Fruit fly (Drosophila melanogaster) whole organism, embryonic: ENCODE data around the gene CG6126.
A peak's percentile ranks its signal among the peaks of the same experiment; 100 is the strongest.

ENCODE experiments used
- Blimp-1 ChIP-seq: fragments of 200-800 bp; sonication (Bioruptor generic); optimal IDR thresholded peaks from 3 replicates; lab custom pipeline; 2018; ENCODE audit warnings: missing biosample characterization, missing genetic modification characterization, mild to moderate bottlenecking, moderate library complexity, missing genetic modification reagents
- CG10366 ChIP-seq: fragments of 200-800 bp; sonication (Bioruptor generic); IDR thresholded peaks from 2 replicates; pipeline ENCODE4 v1.3.6; 2022; ENCODE audit warnings: missing biosample characterization, missing genetic modification characterization
- CG10654 ChIP-seq: fragments of 200-800 bp; sonication (Bioruptor generic); optimal IDR thresholded peaks from 2 replicates; lab custom pipeline; 2016; ENCODE audit warnings: missing biosample characterization, missing genetic modification characterization
- CG18476 ChIP-seq: fragments of 200-800 bp; sonication (Bioruptor generic); optimal IDR thresholded peaks from 2 replicates; lab custom pipeline; 2016; ENCODE audit warnings: missing biosample characterization, mild to moderate bottlenecking, missing genetic modification characterization
- CG2678 ChIP-seq: fragments of 200-800 bp; sonication (Bioruptor generic); optimal IDR thresholded peaks from 3 replicates; lab custom pipeline; 2019; ENCODE audit warnings: missing biosample characterization, mild to moderate bottlenecking, missing genetic modification characterization, moderate library complexity
- CG2875 ChIP-seq: fragments of 200-800 bp; sonication (Bioruptor generic); optimal IDR thresholded peaks from 2 replicates; lab custom pipeline; 2017; ENCODE audit warnings: missing biosample characterization, mild to moderate bottlenecking, missing genetic modification characterization, missing genetic modification reagents
- CG3281 ChIP-seq: fragments of 200-800 bp; sonication (Bioruptor generic); optimal IDR thresholded peaks from 3 replicates; lab custom pipeline; 2017; ENCODE audit warnings: missing biosample characterization, mild to moderate bottlenecking, missing genetic modification characterization
- D ChIP-seq, 2 experiments: fragments of 200-800 bp in 1 of 2; fragments of >200 bp in 1 of 2; sonication (Bioruptor generic) in 1 of 2; optimal IDR thresholded peaks; 2 replicates in 1 of 2; 3 replicates in 1 of 2; lab custom pipeline; 2017; ENCODE audit warnings: mild to moderate bottlenecking in 1 of 2, missing biosample characterization in 1 of 2, missing genetic modification characterization in 1 of 2, missing genetic modification reagents in 1 of 2
- Deaf1 ChIP-seq: fragments of 200-800 bp; optimal IDR thresholded peaks from 3 replicates; lab custom pipeline; 2019; ENCODE audit warnings: missing biosample characterization, mild to moderate bottlenecking, missing genetic modification characterization, moderate library complexity
- insv ChIP-seq, 2 experiments: fragments of 200-800 bp; sonication (Bioruptor generic); optimal IDR thresholded peaks; 3 replicates each; lab custom pipeline; 2016 to 2018; ENCODE audit warnings: missing biosample characterization in 2 of 2, missing genetic modification characterization in 2 of 2
- lola ChIP-seq, 3 experiments: fragments of >200 bp in 2 of 3; fragments of 200-800 bp in 1 of 3; sonication (Bioruptor generic) in 1 of 3; optimal IDR thresholded peaks; 2 replicates each; lab custom pipeline; 2017 to 2019; ENCODE audit warnings: missing biosample characterization in 3 of 3, missing genetic modification characterization in 3 of 3, mild to moderate bottlenecking in 1 of 3, moderate library complexity in 1 of 3
- sim ChIP-seq: fragments of 200-800 bp; sonication (Bioruptor generic); IDR thresholded peaks from 2 replicates; pipeline ENCODE4 v1.3.6; 2022; ENCODE audit warnings: missing biosample characterization, missing genetic modification characterization
- so ChIP-seq: fragments of 200-800 bp; sonication (Bioruptor generic); IDR thresholded peaks from 3 replicates; pipeline ENCODE4 v1.3.6; 2022; ENCODE audit warnings: missing biosample characterization, missing genetic modification characterization

dm6 chr3R:16209714-16210553, 7.1 kb upstream of the CG6126 start:
- TF ChIP-seq CG2875 (GFP tag; lab: Kevin White, UChicago) (no peak), D (optimal IDR thresholded peaks at IDR 0.05; lab: Kevin White, UChicago) (no peak), D (GFP tag; optimal IDR thresholded peaks at IDR 0.05; lab: Kevin White, UChicago) (no peak), CG3281 (GFP tag; lab: Kevin White, UChicago) (peak; percentile 63), CG2678 (tag; lab: Kevin White, UChicago) (peak; percentile 72), lola (GFP tag; optimal IDR thresholded peaks at IDR 0.05; lab: Kevin White, UChicago) (no peak), CG18476 (no peak), so (GFP tag; lab: Robert Waterston, UW) (peak; percentile 41; the same call in 1 of the 3 replicates), insv (GFP tag; optimal IDR thresholded peaks at IDR 0.05; lab: Kevin White, UChicago) (no peak), Deaf1 (tag; lab: Kevin White, UChicago) (peak; percentile 42), CG10654 (GFP tag; lab: Kevin White, UChicago) (no peak), Blimp-1 (GFP tag; lab: Kevin White, UChicago) (no peak), CG10366 (GFP tag; lab: Robert Waterston, UW) (no peak), sim (no peak)
